Worm (Caenorhabditis elegans): ENCODE measurements around the gene C18B10.6.

ce11 chrV:7460898-7461297, 20.0 kb downstream of the C18B10.6 start, which contains the start of gene srh-92:
- no peak for TF ChIP-seq nhr-237 (tag; optimal IDR thresholded peaks at IDR 0.05)
- TF ChIP-seq ets-5 (GFP tag; IDR thresholded peaks at IDR 0.05), result no peak
- no peak for TF ChIP-seq sptf-1 (tag; optimal IDR thresholded peaks at IDR 0.05)
- no peak for TF ChIP-seq lin-35 (GFP tag; optimal IDR thresholded peaks at IDR 0.05)
- TF ChIP-seq pqm-1 (tag; optimal IDR thresholded peaks at IDR 0.05), result no peak
- TF ChIP-seq isw-1 (GFP tag; IDR thresholded peaks at IDR 0.05), result no peak
- no peak for TF ChIP-seq ceh-82 (tag; optimal IDR thresholded peaks at IDR 0.05)
- TF ChIP-seq F16B12.6 (tag; optimal IDR thresholded peaks at IDR 0.05), result no peak
- TF ChIP-seq mep-1 (tag; optimal IDR thresholded peaks at IDR 0.05), result no peak
- TF ChIP-seq tbx-2 (tag; optimal IDR thresholded peaks at IDR 0.05), result no peak
